Fruit fly (Drosophila melanogaster) whole organism, wandering third instar larva: ENCODE data around the gene CG13931.

Experiments used
- Abd-B ChIP-seq: fragments of >200 bp; optimal IDR thresholded peaks from 2 replicates; lab custom pipeline; 2017; ENCODE audit warnings: missing biosample characterization, missing genetic modification characterization
- CG32264 ChIP-seq: fragments of 200-800 bp; sonication (Bioruptor generic); optimal IDR thresholded peaks from 2 replicates; lab custom pipeline; 2016; ENCODE audit warnings: missing biosample characterization, missing genetic modification characterization
- Hr78 ChIP-seq: fragments of >200 bp; optimal IDR thresholded peaks from 2 replicates; lab custom pipeline; 2017; ENCODE audit warnings: missing biosample characterization, missing genetic modification characterization
- Mio ChIP-seq: sonication (Bioruptor generic); optimal IDR thresholded peaks from 2 replicates; lab custom pipeline; 2016; ENCODE audit warnings: missing biosample characterization, missing genetic modification characterization
- OdsH ChIP-seq: fragments of 200-800 bp; sonication (Bioruptor generic); optimal IDR thresholded peaks from 2 replicates; lab custom pipeline; 2016; ENCODE audit warnings: missing biosample characterization, mild to moderate bottlenecking, missing genetic modification characterization
- Vsx2 ChIP-seq: fragments of 200-300, 225-300 bp; sonication (Bioruptor generic); optimal IDR thresholded peaks from 2 replicates; lab custom pipeline; 2018; ENCODE audit warnings: missing biosample characterization, missing genetic modification characterization; ENCODE audit not compliant: partially characterized antibody
- br ChIP-seq: fragments of 200-800 bp; sonication (Bioruptor generic); optimal IDR thresholded peaks from 2 replicates; lab custom pipeline; 2016; ENCODE audit warnings: missing biosample characterization, missing genetic modification characterization
- dmrt93B ChIP-seq: fragments of 200-800 bp; sonication (Bioruptor generic); optimal IDR thresholded peaks from 2 replicates; lab custom pipeline; 2018; ENCODE audit warnings: missing biosample characterization, mild to moderate bottlenecking, missing genetic modification characterization
- lola ChIP-seq: fragments of >200 bp; optimal IDR thresholded peaks from 2 replicates; lab custom pipeline; 2017; ENCODE audit warnings: missing biosample characterization, missing genetic modification characterization
- pan ChIP-seq: fragments of >200 bp; optimal IDR thresholded peaks from 2 replicates; lab custom pipeline; 2017
- psq ChIP-seq: fragments of 200-800 bp; sonication (Bioruptor generic); optimal IDR thresholded peaks from 3 replicates; lab custom pipeline; 2017; ENCODE audit warnings: missing biosample characterization, mild to moderate bottlenecking, missing genetic modification characterization, moderate library complexity
- usp ChIP-seq: fragments of >200 bp; optimal IDR thresholded peaks from 2 replicates; lab custom pipeline; 2017; ENCODE audit warnings: missing biosample characterization, missing genetic modification characterization

- TF ChIP-seq pan (lab: Kevin White, UChicago) (no peak), Mio (GFP tag; lab: Kevin White, UChicago) (no peak), Abd-B (GFP tag; lab: Kevin White, UChicago) (no peak), psq (GFP tag; lab: Kevin White, UChicago) (no peak), lola (GFP tag; lab: Kevin White, UChicago) (no peak), Hr78 (no peak), br (GFP tag; lab: Kevin White, UChicago) (no peak), OdsH (GFP tag; lab: Kevin White, UChicago) (no peak), Vsx2 (no peak), dmrt93B (GFP tag; lab: Kevin White, UChicago) (no peak), CG32264 (GFP tag; lab: Kevin White, UChicago) (no peak), usp (no peak)
Measured at dm6 chr3L:1726747-1727146, 24.5 kb upstream of the CG13931 start.
